Worm (Caenorhabditis elegans) whole organism, L2 larva: ENCODE data around the gene Y49A3A.4.

Experiments
- F13H6.1 ChIP-seq: sonication (generic microtip); optimal IDR thresholded peaks from 2 replicates; lab custom pipeline; 2016; ENCODE audit warnings: missing genetic modification characterization, missing compliant biosample characterization
- ama-1 ChIP-seq: fragments of 150-350 bp; optimal IDR thresholded peaks from 2 replicates; lab custom pipeline; 2018; ENCODE audit warnings: inconsistent platforms
- skn-1 ChIP-seq: sonication (generic microtip); optimal IDR thresholded peaks from 2 replicates; lab custom pipeline; 2017; ENCODE audit warnings: missing biosample characterization, missing genetic modification characterization

ce11 chrV:14369412-14369811 is 10.7 kb upstream of the Y49A3A.4 start:
- TF ChIP-seq F13H6.1 (tag; lab: Kevin White, UChicago), result no peak
- no peak for TF ChIP-seq skn-1 (tag; lab: Kevin White, UChicago)
- TF ChIP-seq ama-1, result no peak
